Worm (Caenorhabditis elegans): ENCODE measurements around the gene clk-1.

ce11 chrIII:5273396-5273857 is 4.3 kb upstream of the clk-1 start, which contains the start of gene ztf-8:
- TF ChIP-seq nhr-77 (tag; optimal IDR thresholded peaks at IDR 0.05) (no peak), fos-1 (tag; optimal IDR thresholded peaks at IDR 0.05) (no peak)

All from whole organism, L3 larva.